Worm (Caenorhabditis elegans): ENCODE measurements around the gene crh-1.

Gene crh-1

DNA sequence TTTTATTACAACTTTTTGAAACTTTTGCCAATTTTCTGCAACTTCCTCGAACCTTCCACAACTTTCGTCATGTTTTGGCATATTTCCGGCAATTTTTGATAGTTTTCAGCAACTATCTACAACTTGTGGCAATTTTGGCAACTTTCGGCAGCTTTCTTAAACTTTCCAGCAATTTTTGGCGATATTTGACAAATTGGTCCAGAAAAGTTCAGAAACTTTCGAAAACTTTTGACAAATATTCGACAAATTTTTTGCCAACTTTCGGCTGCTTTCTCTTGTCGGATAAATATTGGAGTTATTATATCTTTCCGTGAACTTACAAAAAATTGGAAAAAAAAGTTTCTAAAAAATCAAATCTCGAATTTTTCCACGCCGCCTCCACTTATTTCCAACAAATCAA lies 72.7 kb downstream of the crh-1 start, which contains the start of gene Y41C4A.18:
Gene Y41C4A.18 (plus strand): TSS at position 301 of the 400 bp plus-strand sequence.
- no peak for TF ChIP-seq ama-1 (optimal IDR thresholded peaks at IDR 0.05)
- TF ChIP-seq skn-1 (tag; optimal IDR thresholded peaks at IDR 0.05), result no peak
- no peak for TF ChIP-seq sem-4 (tag; optimal IDR thresholded peaks at IDR 0.05)
- TF ChIP-seq unc-55 (GFP tag; optimal IDR thresholded peaks at IDR 0.05), result no peak
- no peak for TF ChIP-seq unc-39 (tag; optimal IDR thresholded peaks at IDR 0.05)
- no peak for TF ChIP-seq nhr-77 (tag; optimal IDR thresholded peaks at IDR 0.05)
- no peak for TF ChIP-seq mbf-1 (tag; optimal IDR thresholded peaks at IDR 0.05)
- no peak for TF ChIP-seq unc-62 (GFP tag; optimal IDR thresholded peaks at IDR 0.05)
- no peak for TF ChIP-seq nhr-10 (tag; optimal IDR thresholded peaks at IDR 0.05)
- no peak for TF ChIP-seq F13H6.1 (tag; optimal IDR thresholded peaks at IDR 0.05)

DNA sequence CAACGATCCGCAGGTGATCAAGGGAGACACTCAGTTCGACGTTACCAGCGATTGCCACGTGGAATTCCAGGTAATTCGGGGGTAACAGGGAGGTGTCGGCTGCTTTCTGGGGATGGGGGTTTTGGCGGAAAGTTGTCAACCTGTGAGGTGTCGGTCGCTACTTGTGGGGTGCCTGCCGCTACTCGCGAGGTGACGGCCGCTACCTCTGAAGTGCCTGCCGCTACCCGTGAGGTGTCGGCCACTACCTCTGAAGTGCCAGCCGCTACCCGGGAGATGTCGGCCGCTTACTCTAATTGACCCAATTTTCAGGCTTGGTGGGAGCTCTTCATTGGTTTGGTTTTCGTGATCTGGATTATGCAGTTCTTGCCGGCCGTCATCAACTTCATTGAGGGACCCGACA lies 73.3 kb downstream of the crh-1 start:
- TF ChIP-seq unc-55 (GFP tag; optimal IDR thresholded peaks at IDR 0.05) (no peak), C34F6.9 (tag; optimal IDR thresholded peaks at IDR 0.05) (no peak), nhr-6 (tag; optimal IDR thresholded peaks at IDR 0.05) (no peak), mab-5 (tag; optimal IDR thresholded peaks at IDR 0.05) (no peak), lin-13 (GFP tag; optimal IDR thresholded peaks at IDR 0.05) (no peak), unc-39 (tag; optimal IDR thresholded peaks at IDR 0.05) (no peak), fos-1 (tag; optimal IDR thresholded peaks at IDR 0.05) (no peak), elt-1 (tag; optimal IDR thresholded peaks at IDR 0.05) (no peak), sma-9 (GFP tag; optimal IDR thresholded peaks at IDR 0.05) (no peak), sma-9 (tag; optimal IDR thresholded peaks at IDR 0.05) (no peak), ama-1 (optimal IDR thresholded peaks at IDR 0.05) (no peak), nhr-12 (tag; optimal IDR thresholded peaks at IDR 0.05) (no peak), ZK546.5 (tag; optimal IDR thresholded peaks at IDR 0.05) (no peak), blmp-1 (tag; optimal IDR thresholded peaks at IDR 0.05; ENCODE audit: insufficient read depth) (no peak), dmd-4 (tag; optimal IDR thresholded peaks at IDR 0.05) (no peak), ztf-4 (tag; optimal IDR thresholded peaks at IDR 0.05) (no peak), ceh-82 (tag; optimal IDR thresholded peaks at IDR 0.05) (no peak), F13H6.1 (tag; optimal IDR thresholded peaks at IDR 0.05) (no peak), ztf-1 (GFP tag; conservative IDR thresholded peaks at IDR 0.05) (no peak), nhr-11 (tag; optimal IDR thresholded peaks at IDR 0.05) (no peak), aly-2 (tag; optimal IDR thresholded peaks at IDR 0.05) (no peak)

- no peak for TF ChIP-seq sma-9 (GFP tag; optimal IDR thresholded peaks at IDR 0.05)
- TF ChIP-seq sma-9 (tag; optimal IDR thresholded peaks at IDR 0.05), result no peak
- TF ChIP-seq Y55F3AM.14 (GFP tag; optimal IDR thresholded peaks at IDR 0.05), result no peak
- TF ChIP-seq lin-13 (GFP tag; optimal IDR thresholded peaks at IDR 0.05), result no peak
- TF ChIP-seq elt-1 (tag; optimal IDR thresholded peaks at IDR 0.05), result no peak
- no peak for TF ChIP-seq ceh-82 (tag; optimal IDR thresholded peaks at IDR 0.05)
- TF ChIP-seq nhr-6 (tag; optimal IDR thresholded peaks at IDR 0.05), result no peak
- no peak for TF ChIP-seq mbf-1 (tag; optimal IDR thresholded peaks at IDR 0.05)
- TF ChIP-seq lin-11 (tag; optimal IDR thresholded peaks at IDR 0.05), result no peak
Observed at ce11 chrIII:11731491-11731890, 73.9 kb downstream of the crh-1 start.

- TF ChIP-seq nhr-129 (tag; optimal IDR thresholded peaks at IDR 0.05) (no peak), nhr-6 (tag; optimal IDR thresholded peaks at IDR 0.05) (no peak), ztf-1 (GFP tag; conservative IDR thresholded peaks at IDR 0.05) (no peak), crh-2 (tag; optimal IDR thresholded peaks at IDR 0.05) (no peak), unc-39 (tag; optimal IDR thresholded peaks at IDR 0.05) (no peak), mbf-1 (tag; optimal IDR thresholded peaks at IDR 0.05) (no peak), fos-1 (tag; optimal IDR thresholded peaks at IDR 0.05) (no peak), F13H6.1 (tag; optimal IDR thresholded peaks at IDR 0.05) (no peak), nhr-10 (tag; optimal IDR thresholded peaks at IDR 0.05) (no peak), peb-1 (tag; optimal IDR thresholded peaks at IDR 0.05) (no peak), sma-3 (GFP tag; optimal IDR thresholded peaks at IDR 0.05) (no peak), gmeb-1 (tag; optimal IDR thresholded peaks at IDR 0.05) (no peak), alr-1 (tag; optimal IDR thresholded peaks at IDR 0.05) (no peak), snpc-4 (tag; optimal IDR thresholded peaks at IDR 0.05) (no peak), nhr-11 (tag; optimal IDR thresholded peaks at IDR 0.05) (no peak), ztf-11 (tag; optimal IDR thresholded peaks at IDR 0.05) (no peak)
Observed at ce11 chrIII:11732056-11732455, 74.5 kb downstream of the crh-1 start, which contains the start of gene Y41C4A.21. Gene Y41C4A.21, plus strand, starts transcription at chrIII:11732356.
